Worm (Caenorhabditis elegans): ENCODE results near the gene npp-10.

DNA sequence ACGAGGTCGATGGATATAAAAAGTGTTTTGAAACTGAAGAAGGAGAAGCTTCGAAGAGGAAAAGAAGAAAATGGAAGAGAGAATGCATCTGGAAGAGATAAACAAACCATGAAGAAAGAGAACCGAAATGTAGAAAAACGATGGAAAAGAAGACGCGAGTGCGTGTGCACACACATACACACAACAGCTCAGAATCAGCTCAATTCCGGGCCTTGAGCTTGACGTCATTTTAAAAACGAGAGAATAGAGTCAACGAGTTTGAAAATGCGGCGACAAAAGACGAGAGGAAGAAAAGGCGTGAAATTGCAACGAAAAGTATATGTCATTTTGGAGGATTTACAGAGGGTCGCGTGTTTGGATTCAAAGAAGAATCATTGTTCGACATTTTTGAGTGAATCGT lies 19.7 kb downstream of the npp-10 start:
- TF ChIP-seq egl-27 (tag; optimal IDR thresholded peaks at IDR 0.05) (no peak), lin-15B (tag; optimal IDR thresholded peaks at IDR 0.05) (no peak), zag-1 (tag; optimal IDR thresholded peaks at IDR 0.05) (no peak)

Measured in whole organism, L3 larva.